Worm (Caenorhabditis elegans): ENCODE data around the gene D2096.12.

- TF ChIP-seq scrt-1 (GFP tag; IDR thresholded peaks at IDR 0.05) (no peak), ama-1 (optimal IDR thresholded peaks at IDR 0.05) (peak; percentile 97), tbx-37 (GFP tag; conservative IDR thresholded peaks at IDR 0.05) (no peak), ceh-36 (tag; optimal IDR thresholded peaks at IDR 0.05) (no peak), flt-1 (GFP tag; IDR thresholded peaks at IDR 0.05) (no peak), F13C5.2 (tag; optimal IDR thresholded peaks at IDR 0.05) (no peak), tra-4 (tag; optimal IDR thresholded peaks at IDR 0.05) (no peak), sea-1 (GFP tag; conservative IDR thresholded peaks at IDR 0.05) (no peak)
Observed at ce11 chrIV:8333554-8333953, 29.7 kb upstream of the D2096.12 start.
